Worm (Caenorhabditis elegans): Measurements from ENCODE around the gene T08G3.13.

The T08G3.13 gene

ce11 chrV:16437546-16437945, 10.3 kb upstream of the T08G3.13 start, which contains the start of gene F26D2.15:
Gene F26D2.15 (plus strand): TSS chrV:16437846.
- TF ChIP-seq lin-13 (tag; optimal IDR thresholded peaks at IDR 0.05) (no peak), bed-3 (GFP tag; optimal IDR thresholded peaks at IDR 0.05) (no peak), pha-4 (tag; optimal IDR thresholded peaks at IDR 0.05) (no peak), nhr-2 (tag; optimal IDR thresholded peaks at IDR 0.05) (no peak), lin-32 (GFP tag; optimal IDR thresholded peaks at IDR 0.05) (no peak), ceh-43 (GFP tag; optimal IDR thresholded peaks at IDR 0.05) (no peak), blmp-1 (tag; optimal IDR thresholded peaks at IDR 0.05) (no peak), flh-1 (GFP tag; optimal IDR thresholded peaks at IDR 0.05) (no peak), mab-5 (tag; optimal IDR thresholded peaks at IDR 0.05) (no peak), ceh-39 (tag; optimal IDR thresholded peaks at IDR 0.05) (no peak)

ce11 chrV:16443626-16444025, 4.2 kb upstream of the T08G3.13 start, which contains the start of gene srh-141:
Gene srh-141 (plus strand): TSS chrV:16443926.
- TF ChIP-seq hlh-1 (tag; optimal IDR thresholded peaks at IDR 0.05) (no peak), cnd-1 (tag; optimal IDR thresholded peaks at IDR 0.05) (no peak), mab-5 (tag; optimal IDR thresholded peaks at IDR 0.05) (no peak), unc-120 (tag; optimal IDR thresholded peaks at IDR 0.05; ENCODE audit: poor library complexity, severe bottlenecking) (no peak), ztf-11 (tag; optimal IDR thresholded peaks at IDR 0.05) (no peak), lin-13 (tag; optimal IDR thresholded peaks at IDR 0.05) (no peak), mls-2 (tag; optimal IDR thresholded peaks at IDR 0.05) (no peak), nhr-28 (tag; optimal IDR thresholded peaks at IDR 0.05) (no peak), lin-32 (GFP tag; optimal IDR thresholded peaks at IDR 0.05) (no peak), snpc-4 (tag; optimal IDR thresholded peaks at IDR 0.05) (no peak), nhr-237 (tag; optimal IDR thresholded peaks at IDR 0.05) (no peak)

- TF ChIP-seq M03D4.4 (tag; optimal IDR thresholded peaks at IDR 0.05) (no peak), unc-39 (tag; optimal IDR thresholded peaks at IDR 0.05) (no peak), lin-13 (tag; optimal IDR thresholded peaks at IDR 0.05) (no peak), bed-3 (GFP tag; optimal IDR thresholded peaks at IDR 0.05) (no peak), nhr-12 (tag; optimal IDR thresholded peaks at IDR 0.05) (no peak), snpc-4 (tag; optimal IDR thresholded peaks at IDR 0.05) (no peak), elt-3 (tag; optimal IDR thresholded peaks at IDR 0.05) (no peak), mab-5 (tag; optimal IDR thresholded peaks at IDR 0.05) (no peak), nhr-2 (tag; optimal IDR thresholded peaks at IDR 0.05) (no peak), nhr-28 (tag; optimal IDR thresholded peaks at IDR 0.05) (no peak), drap-1 (GFP tag; optimal IDR thresholded peaks at IDR 0.05) (no peak), zip-8 (tag; optimal IDR thresholded peaks at IDR 0.05) (no peak), ham-2 (GFP tag; optimal IDR thresholded peaks at IDR 0.05) (no peak), ceh-83 (GFP tag; optimal IDR thresholded peaks at IDR 0.05) (no peak), blmp-1 (tag; optimal IDR thresholded peaks at IDR 0.05) (no peak)
Observed at ce11 chrV:16445676-16446075, 2.2 kb upstream of the T08G3.13 start, which contains the start of gene T08G3.6. Gene T08G3.6 (plus strand): TSS chrV:16445976.

- TF ChIP-seq lin-13 (tag; optimal IDR thresholded peaks at IDR 0.05) (no peak), nhr-2 (tag; optimal IDR thresholded peaks at IDR 0.05) (no peak), tbx-8 (GFP tag; optimal IDR thresholded peaks at IDR 0.05) (no peak), bed-3 (GFP tag; optimal IDR thresholded peaks at IDR 0.05) (no peak), unc-62 (GFP tag; optimal IDR thresholded peaks at IDR 0.05) (no peak), drap-1 (GFP tag; optimal IDR thresholded peaks at IDR 0.05) (no peak), mab-5 (tag; optimal IDR thresholded peaks at IDR 0.05) (no peak), ham-2 (GFP tag; optimal IDR thresholded peaks at IDR 0.05) (no peak), nhr-76 (tag; optimal IDR thresholded peaks at IDR 0.05) (no peak)
Observed at ce11 chrV:16446191-16446590, 1.6 kb upstream of the T08G3.13 start.

ce11 chrV:16455065-16455464, 7.2 kb downstream of the T08G3.13 start, which contains the start of gene str-14:
Gene str-14 (minus strand): TSS chrV:16455165.
- no peak for TF ChIP-seq elt-3 (tag; optimal IDR thresholded peaks at IDR 0.05)
- TF ChIP-seq bed-3 (GFP tag; optimal IDR thresholded peaks at IDR 0.05), result no peak
- no peak for TF ChIP-seq sem-2 (GFP tag; optimal IDR thresholded peaks at IDR 0.05)
- TF ChIP-seq unc-120 (tag; optimal IDR thresholded peaks at IDR 0.05; ENCODE audit: poor library complexity, severe bottlenecking), result no peak
- no peak for TF ChIP-seq blmp-1 (tag; optimal IDR thresholded peaks at IDR 0.05)
- TF ChIP-seq nhr-237 (tag; optimal IDR thresholded peaks at IDR 0.05), result no peak
- TF ChIP-seq tbx-8 (GFP tag; optimal IDR thresholded peaks at IDR 0.05), result no peak

- TF ChIP-seq flh-1 (GFP tag; optimal IDR thresholded peaks at IDR 0.05) (no peak), pha-4 (tag; optimal IDR thresholded peaks at IDR 0.05) (no peak), nhr-12 (tag; optimal IDR thresholded peaks at IDR 0.05) (no peak), elt-3 (tag; optimal IDR thresholded peaks at IDR 0.05) (no peak), unc-120 (tag; optimal IDR thresholded peaks at IDR 0.05; ENCODE audit: poor library complexity, severe bottlenecking) (no peak), nhr-237 (tag; optimal IDR thresholded peaks at IDR 0.05) (no peak), mls-2 (tag; optimal IDR thresholded peaks at IDR 0.05) (no peak), ceh-43 (GFP tag; optimal IDR thresholded peaks at IDR 0.05) (no peak), sptf-1 (tag; optimal IDR thresholded peaks at IDR 0.05) (no peak), mep-1 (tag; optimal IDR thresholded peaks at IDR 0.05) (no peak), drap-1 (GFP tag; optimal IDR thresholded peaks at IDR 0.05) (no peak), lsy-2 (tag; optimal IDR thresholded peaks at IDR 0.05) (no peak), nhr-76 (tag; optimal IDR thresholded peaks at IDR 0.05) (no peak), mab-5 (tag; optimal IDR thresholded peaks at IDR 0.05) (no peak), nhr-28 (tag; optimal IDR thresholded peaks at IDR 0.05) (no peak), blmp-1 (tag; optimal IDR thresholded peaks at IDR 0.05) (no peak), ces-1 (GFP tag; optimal IDR thresholded peaks at IDR 0.05) (no peak), unc-62 (GFP tag; optimal IDR thresholded peaks at IDR 0.05) (no peak)
Observed at ce11 chrV:16458714-16459113, 10.9 kb downstream of the T08G3.13 start, which contains the start of gene str-15. Gene str-15 (minus strand): TSS chrV:16458814.

Measured in whole organism, mixed stage, embryonic.